Fruit fly (Drosophila melanogaster) whole organism, adult: Measurements from ENCODE around the gene Vps16B.

Experiments
- CG1620 ChIP-seq: fragments of 200-800 bp; sonication (Bioruptor generic); optimal IDR thresholded peaks from 2 replicates; lab custom pipeline; 2016; ENCODE audit warnings: missing biosample characterization, missing genetic modification characterization
- CG7045 ChIP-seq: fragments of 200-800 bp; sonication (Bioruptor generic); optimal IDR thresholded peaks from 2 replicates; lab custom pipeline; 2017; ENCODE audit warnings: missing biosample characterization, mild to moderate bottlenecking, missing genetic modification characterization
- Hr96 ChIP-seq: fragments of 200-800 bp; sonication (Bioruptor generic); optimal IDR thresholded peaks from 2 replicates; lab custom pipeline; 2016; ENCODE audit warnings: missing biosample characterization, missing genetic modification characterization

- no peak for TF ChIP-seq CG1620 (GFP tag; lab: Kevin White, UChicago)
- no peak for TF ChIP-seq CG7045
- TF ChIP-seq Hr96, result no peak
These were observed 21.5 kb upstream of the Vps16B start for dm6 chr3R:29837771-29838170.
